Fruit fly (Drosophila melanogaster) Kc167 (cell line): ENCODE measurements around the gene Awh.

ENCODE experiments used
- Myc ChIP-seq: fragments of >200 bp; optimal IDR thresholded peaks from 2 replicates; lab custom pipeline; 2017; ENCODE audit warnings: missing external identifiers
- Sin3A ChIP-seq: fragments of >200 bp; optimal IDR thresholded peaks from 2 replicates; lab custom pipeline; 2018; ENCODE audit warnings: missing external identifiers
- h ChIP-seq: fragments of >200 bp; optimal IDR thresholded peaks from 3 replicates; lab custom pipeline; 2018; ENCODE audit warnings: missing external identifiers
- insv ChIP-seq: fragments of >200 bp; optimal IDR thresholded peaks from 3 replicates; lab custom pipeline; 2018; ENCODE audit warnings: missing external identifiers
- psq ChIP-seq: fragments of >200 bp; optimal IDR thresholded peaks from 2 replicates; lab custom pipeline; 2017; ENCODE audit warnings: missing external identifiers
- ttk ChIP-seq: sonication (Bioruptor generic); optimal IDR thresholded peaks from 2 replicates; lab custom pipeline; 2017; ENCODE audit warnings: missing external identifiers

Awh gene

dm6 chr3L:3816772-3817483 is 29.1 kb upstream of the Awh start:
- no peak for TF ChIP-seq ttk (lab: Kevin White, UChicago)
- TF ChIP-seq insv (lab: Kevin White, UChicago), result no peak
- no peak for TF ChIP-seq Myc (lab: Kevin White, UChicago)
- no peak for TF ChIP-seq Sin3A (lab: Kevin White, UChicago)
- no peak for TF ChIP-seq h
- no peak for TF ChIP-seq psq (lab: Kevin White, UChicago)

dm6 chr3L:3818566-3819325 is 27.3 kb upstream of the Awh start, which contains the start of gene enc:
Gene enc, plus strand, starts transcription at chr3L:3818679.
- TF ChIP-seq Myc (lab: Kevin White, UChicago) (no peak), psq (lab: Kevin White, UChicago) (no peak), ttk (lab: Kevin White, UChicago) (no peak), insv (lab: Kevin White, UChicago) (no peak), Sin3A (lab: Kevin White, UChicago) (no peak), h (no peak)

dm6 chr3L:3824790-3825484 is 21.1 kb upstream of the Awh start, which contains the start of gene Rdh:
Gene Rdh, plus strand, starts transcription at chr3L:3825449.
- TF ChIP-seq Sin3A (lab: Kevin White, UChicago) (no peak), h (no peak), insv (lab: Kevin White, UChicago) (no peak), ttk (lab: Kevin White, UChicago) (no peak), Myc (lab: Kevin White, UChicago) (no peak), psq (lab: Kevin White, UChicago) (no peak)

- TF ChIP-seq Sin3A (lab: Kevin White, UChicago) (no peak), Myc (lab: Kevin White, UChicago) (no peak), ttk (lab: Kevin White, UChicago) (no peak), h (no peak), psq (lab: Kevin White, UChicago) (no peak), insv (lab: Kevin White, UChicago) (no peak)
Observed at dm6 chr3L:3825485-3825813, 20.6 kb upstream of the Awh start.

dm6 chr3L:3825884-3826283 is 20.1 kb upstream of the Awh start:
- no peak for TF ChIP-seq Sin3A (lab: Kevin White, UChicago)
- no peak for TF ChIP-seq ttk (lab: Kevin White, UChicago)
- no peak for TF ChIP-seq insv (lab: Kevin White, UChicago)

dm6 chr3L:3826541-3826940 is 19.5 kb upstream of the Awh start:
- TF ChIP-seq Sin3A (lab: Kevin White, UChicago) (no peak), insv (lab: Kevin White, UChicago) (no peak), ttk (lab: Kevin White, UChicago) (no peak), h (no peak), psq (lab: Kevin White, UChicago) (no peak), Myc (lab: Kevin White, UChicago) (no peak)

- TF ChIP-seq Sin3A (lab: Kevin White, UChicago), result no peak
- no peak for TF ChIP-seq h
- TF ChIP-seq Myc (lab: Kevin White, UChicago), result no peak
- no peak for TF ChIP-seq psq (lab: Kevin White, UChicago)
- no peak for TF ChIP-seq ttk (lab: Kevin White, UChicago)
- no peak for TF ChIP-seq insv (lab: Kevin White, UChicago)
Observed at dm6 chr3L:3828111-3828510, 17.9 kb upstream of the Awh start.

dm6 chr3L:3842981-3843701 is 2.9 kb upstream of the Awh start:
- TF ChIP-seq ttk (lab: Kevin White, UChicago) (no peak), Sin3A (lab: Kevin White, UChicago) (no peak), psq (lab: Kevin White, UChicago) (no peak), insv (lab: Kevin White, UChicago) (no peak), h (no peak), Myc (lab: Kevin White, UChicago) (no peak)

- TF ChIP-seq Sin3A (lab: Kevin White, UChicago), result no peak
- no peak for TF ChIP-seq h
- TF ChIP-seq Myc (lab: Kevin White, UChicago), result no peak
- TF ChIP-seq ttk (lab: Kevin White, UChicago), result no peak
- TF ChIP-seq psq (lab: Kevin White, UChicago), result no peak
Observed at dm6 chr3L:3847810-3848326, 1.9 kb downstream of the Awh start.

- TF ChIP-seq psq (lab: Kevin White, UChicago) (no peak), Myc (lab: Kevin White, UChicago) (no peak), Sin3A (lab: Kevin White, UChicago) (no peak), insv (lab: Kevin White, UChicago) (no peak), h (no peak), ttk (lab: Kevin White, UChicago) (no peak)
Observed at dm6 chr3L:3848687-3849270, 2.8 kb downstream of the Awh start.
